Worm (Caenorhabditis elegans): ENCODE data around the gene H08M01.1.

DNA sequence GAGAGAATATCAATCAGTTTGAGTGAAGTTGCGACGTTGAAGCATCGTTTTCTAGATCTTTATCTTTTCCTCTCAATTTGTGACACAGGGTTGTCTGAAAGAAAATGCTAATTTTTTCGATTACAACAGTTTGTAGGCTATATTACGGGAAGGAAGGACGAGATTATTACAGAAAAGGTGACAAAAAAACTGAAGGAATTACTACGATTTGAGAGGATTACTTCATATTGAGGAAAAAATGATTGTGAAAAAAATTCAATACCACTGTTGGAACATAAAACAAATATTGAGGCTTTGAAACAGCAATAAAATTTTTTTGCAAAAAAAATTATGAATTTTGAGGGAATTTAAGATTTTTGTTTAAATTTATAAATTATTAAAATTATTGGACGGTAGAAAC, 28.5 kb downstream of the H08M01.1 start, which contains the start of gene Y45F10D.14:
- no peak for TF ChIP-seq lin-39 (tag; optimal IDR thresholded peaks at IDR 0.05)
- TF ChIP-seq nhr-77 (tag; optimal IDR thresholded peaks at IDR 0.05), result no peak
- TF ChIP-seq ceh-90 (tag; optimal IDR thresholded peaks at IDR 0.05), result no peak
- no peak for TF ChIP-seq skn-1 (tag; optimal IDR thresholded peaks at IDR 0.05)
- no peak for TF ChIP-seq unc-86 (tag; optimal IDR thresholded peaks at IDR 0.05)
- no peak for TF ChIP-seq ets-5 (GFP tag; IDR thresholded peaks at IDR 0.05)
- no peak for TF ChIP-seq mdl-1 (tag; optimal IDR thresholded peaks at IDR 0.05)
- no peak for TF ChIP-seq snpc-4 (tag; optimal IDR thresholded peaks at IDR 0.05)
- TF ChIP-seq jun-1 (tag; optimal IDR thresholded peaks at IDR 0.05), result no peak
- TF ChIP-seq ama-1 (optimal IDR thresholded peaks at IDR 0.05), result no peak
- no peak for TF ChIP-seq Y116A8C.19 (tag; optimal IDR thresholded peaks at IDR 0.05; ENCODE audit: borderline replicate concordance)
- TF ChIP-seq nhr-237 (tag; optimal IDR thresholded peaks at IDR 0.05), result no peak

All from whole organism, L1 larva.